Worm (Caenorhabditis elegans) whole organism, late embryonic: Measurements from ENCODE around the gene DC2.5.

Source experiments
- K02D7.2 ChIP-seq: sonication (generic microtip); optimal IDR thresholded peaks from 2 replicates; lab custom pipeline; 2017; ENCODE audit warnings: mild to moderate bottlenecking, missing genetic modification characterization, missing compliant biosample characterization
- ama-1 ChIP-seq: fragments of 150-350 bp; optimal IDR thresholded peaks from 2 replicates; lab custom pipeline; 2014
- che-1 ChIP-seq: sonication (generic microtip); optimal IDR thresholded peaks from 2 replicates; lab custom pipeline; 2016; ENCODE audit warnings: mild to moderate bottlenecking, missing genetic modification characterization, missing compliant biosample characterization
- elt-4 ChIP-seq: sonication (generic microtip); optimal IDR thresholded peaks from 2 replicates; lab custom pipeline; 2016; ENCODE audit warnings: missing genetic modification characterization, missing compliant biosample characterization
- fax-1 ChIP-seq: sonication (generic microtip); optimal IDR thresholded peaks from 2 replicates; lab custom pipeline; 2016; ENCODE audit warnings: missing genotype, missing genetic modification characterization, missing compliant biosample characterization
- lin-11 ChIP-seq: fragments of 200-800 bp; sonication (Bioruptor generic); optimal IDR thresholded peaks from 2 replicates; lab custom pipeline; 2018; ENCODE audit warnings: mild to moderate bottlenecking, missing genetic modification characterization, missing compliant biosample characterization
- nfya-1 ChIP-seq: sonication (generic microtip); optimal IDR thresholded peaks from 2 replicates; lab custom pipeline; 2017; ENCODE audit warnings: missing genetic modification characterization, mild to moderate bottlenecking, missing compliant biosample characterization, antibody characterized with exemption, moderate library complexity
- nhr-11 ChIP-seq: fragments of 150-350 bp; optimal IDR thresholded peaks from 2 replicates; lab custom pipeline; 2014; ENCODE audit warnings: missing biosample characterization, missing genetic modification characterization
- pag-3 ChIP-seq: sonication (generic microtip); optimal IDR thresholded peaks from 2 replicates; lab custom pipeline; 2016; ENCODE audit warnings: missing compliant biosample characterization, missing genetic modification characterization, borderline replicate concordance
- sdc-2 ChIP-seq: sonication (generic microtip); optimal IDR thresholded peaks from 2 replicates; lab custom pipeline; 2016; ENCODE audit warnings: missing genotype, missing genetic modification characterization, missing compliant biosample characterization
- sox-4 ChIP-seq: sonication (generic microtip); optimal IDR thresholded peaks from 2 replicates; lab custom pipeline; 2017; ENCODE audit warnings: mild to moderate bottlenecking, missing genetic modification characterization, inconsistent platforms, missing compliant biosample characterization
- syd-9 ChIP-seq: sonication (generic microtip); optimal IDR thresholded peaks from 2 replicates; lab custom pipeline; 2016; ENCODE audit warnings: mild to moderate bottlenecking, missing genetic modification characterization, moderate library complexity, missing compliant biosample characterization
- unc-55 ChIP-seq: sonication (generic microtip); optimal IDR thresholded peaks from 2 replicates; lab custom pipeline; 2017; ENCODE audit warnings: missing biosample characterization, missing genetic modification reagents, missing genetic modification characterization
- ztf-16 ChIP-seq: sonication (generic microtip); optimal IDR thresholded peaks from 2 replicates; lab custom pipeline; 2017; ENCODE audit warnings: missing genetic modification characterization, missing compliant biosample characterization

ce11 chrV:234572-234971 is 22.0 kb upstream of the DC2.5 start, which contains the start of gene kin-33:
- TF ChIP-seq nhr-11 (tag; lab: Kevin White, UChicago), result no peak
- TF ChIP-seq pag-3 (tag; lab: Kevin White, UChicago), result no peak
- no peak for TF ChIP-seq nfya-1 (tag; lab: Kevin White, UChicago)
- TF ChIP-seq sox-4 (tag; lab: Kevin White, UChicago), result no peak
- no peak for TF ChIP-seq lin-11 (tag; lab: Kevin White, UChicago)
- no peak for TF ChIP-seq unc-55 (GFP tag; lab: Kevin White, UChicago)
- no peak for TF ChIP-seq ama-1
- TF ChIP-seq che-1, result no peak
- TF ChIP-seq K02D7.2 (tag; lab: Kevin White, UChicago), result no peak
- TF ChIP-seq syd-9 (tag; lab: Kevin White, UChicago), result no peak
- TF ChIP-seq elt-4 (tag; lab: Kevin White, UChicago), result no peak
- no peak for TF ChIP-seq ztf-16 (tag; lab: Kevin White, UChicago)
- TF ChIP-seq sdc-2 (tag; lab: Kevin White, UChicago), result no peak
- TF ChIP-seq fax-1, result no peak
